Worm (Caenorhabditis elegans) whole organism, L1 larva: ENCODE measurements around the gene acr-8.
A peak's percentile ranks its signal among the peaks of the same experiment; 100 is the strongest.

Source experiments
- ceh-88 ChIP-seq: fragments of 200-800 bp; sonication (Bioruptor generic); IDR thresholded peaks from 2 replicates; pipeline ENCODE4 v1.3.6; 2022; ENCODE audit warnings: missing genetic modification characterization, missing compliant biosample characterization
- dsc-1 ChIP-seq: sonication (generic microtip); optimal IDR thresholded peaks from 2 replicates; lab custom pipeline; 2016; ENCODE audit warnings: mild to moderate bottlenecking, missing genetic modification characterization, missing compliant biosample characterization
- efl-1 ChIP-seq, 4 experiments: fragments of 150-350 bp; optimal IDR thresholded peaks in 3 of 4; peaks in 1 of 4; 1 replicate in 1 of 4; 2 replicates in 3 of 4; lab custom pipeline; 2014; ENCODE audit warnings: missing biosample characterization in 2 of 4, missing genetic modification characterization in 2 of 4, missing genetic modification reagents in 2 of 4
- fkh-4 ChIP-seq: sonication (generic microtip); optimal IDR thresholded peaks from 2 replicates; lab custom pipeline; 2016; ENCODE audit warnings: missing compliant biosample characterization, missing genetic modification characterization, borderline replicate concordance
- fkh-8 ChIP-seq: sonication (generic microtip); optimal IDR thresholded peaks from 2 replicates; lab custom pipeline; 2016; ENCODE audit warnings: mild to moderate bottlenecking, missing genetic modification characterization, missing compliant biosample characterization
- lsy-2 ChIP-seq, 2 experiments: fragments of 150-350 bp; optimal IDR thresholded peaks; 2 replicates each; lab custom pipeline; 2014; ENCODE audit warnings: missing biosample characterization in 2 of 2, missing genetic modification characterization in 2 of 2
- sox-4 ChIP-seq: sonication (generic microtip); optimal IDR thresholded peaks from 2 replicates; lab custom pipeline; 2016; ENCODE audit warnings: missing genetic modification characterization, missing compliant biosample characterization

Gene acr-8

ce11 chrX:10462391-10462790 lies 49.9 kb downstream of the acr-8 start:
- TF ChIP-seq sox-4 (tag; lab: Kevin White, UChicago) (peak; percentile 32), fkh-4 (peak; percentile 7), dsc-1 (peak; percentile 93), lsy-2 (tag; optimal IDR thresholded peaks at IDR 0.05; lab: Kevin White, UChicago) (no peak), fkh-8 (tag; lab: Kevin White, UChicago) (peak; percentile 45)

ce11 chrX:10463542-10463941 lies 51.0 kb downstream of the acr-8 start, which contains the start of gene C39B10.1:
Gene C39B10.1, minus strand, starts transcription at chrX:10463642.
- TF ChIP-seq ceh-88, result no peak
- no peak for TF ChIP-seq efl-1 (optimal IDR thresholded peaks at IDR 0.05; lab: Kevin White, UChicago)
- TF ChIP-seq efl-1 (GFP tag; optimal IDR thresholded peaks at IDR 0.05 in 1 of 2; lab: Kevin White, UChicago), result peak in 1 of 2 experiments; percentile 41
- peak; percentile 58 for TF ChIP-seq dsc-1
